Fruit fly (Drosophila melanogaster) Kc167 (cell line): ENCODE results near the gene CG17751.

Experiments
- h ChIP-seq: fragments of >200 bp; optimal IDR thresholded peaks from 3 replicates; lab custom pipeline; 2018; ENCODE audit warnings: missing external identifiers
- insv ChIP-seq: fragments of >200 bp; optimal IDR thresholded peaks from 3 replicates; lab custom pipeline; 2018; ENCODE audit warnings: missing external identifiers
- psq ChIP-seq: fragments of >200 bp; optimal IDR thresholded peaks from 2 replicates; lab custom pipeline; 2017; ENCODE audit warnings: missing external identifiers

dm6 chr3R:19644094-19644900 is 37.2 kb downstream of the CG17751 start, which contains the start of gene Vha13:
- TF ChIP-seq psq (lab: Kevin White, UChicago) = no peak
- no peak for TF ChIP-seq insv (lab: Kevin White, UChicago)
- TF ChIP-seq h = no peak
